Fruit fly (Drosophila melanogaster) whole organism, pupa: ENCODE results near the gene dmrt99B.
A peak's percentile ranks its signal among the peaks of the same experiment; 100 is the strongest.

Experiments used
- CG10348 ChIP-seq: fragments of 200-800 bp; sonication (Bioruptor generic); IDR thresholded peaks from 2 replicates; pipeline ENCODE4 v1.3.6; 2022; ENCODE audit warnings: missing biosample characterization, missing genetic modification characterization
- CG12605 ChIP-seq: fragments of 200-800 bp; sonication (Bioruptor generic); IDR thresholded peaks from 2 replicates; pipeline ENCODE4 v1.3.6; 2022; ENCODE audit warnings: missing biosample characterization, missing genetic modification characterization
- CG13204 ChIP-seq: fragments of 200-800 bp; sonication (Bioruptor generic); optimal IDR thresholded peaks from 2 replicates; lab custom pipeline; 2018; ENCODE audit warnings: missing biosample characterization, mild to moderate bottlenecking, missing genetic modification characterization, moderate library complexity
- CG14655 ChIP-seq: fragments of 200-800 bp; sonication (Bioruptor generic); optimal IDR thresholded peaks from 3 replicates; lab custom pipeline; 2017; ENCODE audit warnings: mild to moderate bottlenecking, missing biosample characterization, missing genetic modification reagents, missing genetic modification characterization
- CG15710 ChIP-seq: fragments of 200-800 bp; sonication (Bioruptor generic); optimal IDR thresholded peaks from 2 replicates; lab custom pipeline; 2018; ENCODE audit warnings: missing biosample characterization, mild to moderate bottlenecking, missing genetic modification characterization, moderate library complexity
- CG17806 ChIP-seq: fragments of 200-800 bp; sonication (Bioruptor generic); optimal IDR thresholded peaks from 2 replicates; lab custom pipeline; 2018; ENCODE audit warnings: missing biosample characterization, mild to moderate bottlenecking, missing genetic modification characterization, moderate library complexity
- CG32121 ChIP-seq: fragments of 200-800 bp; sonication (Bioruptor generic); IDR thresholded peaks from 2 replicates; pipeline ENCODE4 v1.3.6; 2022; ENCODE audit warnings: missing biosample characterization, missing genetic modification characterization
- CG34367 ChIP-seq: fragments of 200-800 bp; sonication (Bioruptor generic); optimal IDR thresholded peaks from 2 replicates; lab custom pipeline; 2018; ENCODE audit warnings: missing biosample characterization, mild to moderate bottlenecking, missing genetic modification characterization
- CG4496 ChIP-seq: fragments of 200-800 bp; sonication (Bioruptor generic); IDR thresholded peaks from 3 replicates; pipeline ENCODE4 v1.3.6; 2022; ENCODE audit warnings: missing biosample characterization, missing genetic modification characterization
- CG8159 ChIP-seq: fragments of 200-800 bp; sonication (Bioruptor generic); optimal IDR thresholded peaks from 3 replicates; lab custom pipeline; 2018; ENCODE audit warnings: missing biosample characterization, mild to moderate bottlenecking, missing genetic modification characterization, moderate library complexity
- CG8301 ChIP-seq: fragments of 200-800 bp; sonication (Bioruptor generic); optimal IDR thresholded peaks from 2 replicates; lab custom pipeline; 2018; ENCODE audit warnings: missing biosample characterization, mild to moderate bottlenecking, missing genetic modification characterization
- CG9948 ChIP-seq: fragments of 200-800 bp; sonication (Bioruptor generic); optimal IDR thresholded peaks from 2 replicates; lab custom pipeline; 2018; ENCODE audit warnings: missing biosample characterization, mild to moderate bottlenecking, missing genetic modification characterization, moderate library complexity
- D1 ChIP-seq: fragments of 200-800 bp; sonication (Bioruptor generic); optimal IDR thresholded peaks from 2 replicates; lab custom pipeline; 2018; ENCODE audit warnings: missing biosample characterization, mild to moderate bottlenecking, missing genetic modification characterization, moderate library complexity
- EcR ChIP-seq: fragments of 200-800 bp; sonication (Bioruptor generic); optimal IDR thresholded peaks from 3 replicates; lab custom pipeline; 2019; ENCODE audit warnings: missing biosample characterization, missing genetic modification characterization, mild to moderate bottlenecking, moderate library complexity, missing genetic modification reagents
- Ets98B ChIP-seq: fragments of 200-800 bp; sonication (Bioruptor generic); IDR thresholded peaks from 2 replicates; pipeline ENCODE4 v1.3.6; 2022; ENCODE audit warnings: missing biosample characterization, missing genetic modification characterization
- Pif1A ChIP-seq: fragments of 200-800 bp; sonication (Bioruptor generic); optimal IDR thresholded peaks from 3 replicates; lab custom pipeline; 2016; ENCODE audit warnings: missing biosample characterization, missing genetic modification characterization
- Pif1B ChIP-seq: fragments of 200-800 bp; sonication (Bioruptor generic); optimal IDR thresholded peaks from 3 replicates; lab custom pipeline; 2016; ENCODE audit warnings: missing biosample characterization, missing genetic modification characterization
- Snoo ChIP-seq: fragments of 200-800 bp; sonication (Bioruptor generic); optimal IDR thresholded peaks from 3 replicates; lab custom pipeline; 2017; ENCODE audit warnings: missing biosample characterization, mild to moderate bottlenecking, missing genetic modification characterization, inconsistent platforms
- fd96Ca ChIP-seq: fragments of 200-800 bp; sonication (Bioruptor generic); IDR thresholded peaks from 3 replicates; pipeline ENCODE4 v1.3.6; 2022; ENCODE audit warnings: missing biosample characterization, missing genetic modification characterization
- gl ChIP-seq: fragments of 200-800 bp; sonication (Bioruptor generic); optimal IDR thresholded peaks from 2 replicates; lab custom pipeline; 2018; ENCODE audit warnings: missing biosample characterization, mild to moderate bottlenecking, missing genetic modification characterization
- rn ChIP-seq: fragments of 200-800 bp; sonication (Bioruptor generic); IDR thresholded peaks from 2 replicates; pipeline ENCODE4 v1.3.6; 2022; ENCODE audit warnings: missing biosample characterization, missing genetic modification characterization

The dmrt99B gene

DNA sequence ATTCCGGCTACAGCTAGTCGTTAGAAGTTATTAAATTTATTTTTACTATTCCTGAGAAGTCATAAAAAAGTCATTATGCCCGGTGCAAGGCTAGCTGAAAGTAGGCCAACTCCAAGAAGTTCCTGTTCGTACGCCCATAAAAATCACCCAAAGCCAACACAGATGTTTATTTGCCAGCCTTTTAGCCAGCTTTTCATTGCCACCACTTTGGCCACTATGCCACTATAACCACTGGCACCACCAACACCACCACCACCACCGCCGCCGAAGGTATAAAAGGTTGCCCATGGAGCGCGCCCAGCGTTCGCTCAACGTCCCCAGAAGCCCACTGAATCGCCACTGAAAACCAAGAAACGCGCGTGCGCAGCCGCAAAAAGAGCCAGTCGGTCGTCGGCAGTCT lies 26.0 kb downstream of the dmrt99B start, which contains the start of gene CG15506:
TSS of gene CG15506 (plus strand) at position 301 of the 400 bp plus-strand sequence.
- TF ChIP-seq CG13204 (GFP tag; lab: Kevin White, UChicago) (no peak), Pif1A (GFP tag; lab: Kevin White, UChicago) (no peak), CG10348 (no peak), Ets98B (GFP tag; lab: Robert Waterston, UW) (no peak), Snoo (tag; lab: Kevin White, UChicago) (no peak), CG14655 (GFP tag; lab: Kevin White, UChicago) (no peak), gl (tag; lab: Kevin White, UChicago) (no peak), CG12605 (GFP tag; lab: Robert Waterston, UW) (no peak), rn (GFP tag; lab: Robert Waterston, UW) (no peak), CG34367 (no peak), CG4496 (GFP tag; lab: Robert Waterston, UW) (no peak), CG8301 (no peak), EcR (no peak), CG17806 (tag; lab: Kevin White, UChicago) (no peak), fd96Ca (GFP tag; lab: Robert Waterston, UW) (no peak), CG15710 (tag; lab: Kevin White, UChicago) (no peak), CG9948 (tag; lab: Kevin White, UChicago) (no peak), CG8159 (tag; lab: Kevin White, UChicago) (no peak), Pif1B (GFP tag; lab: Kevin White, UChicago) (no peak)

DNA sequence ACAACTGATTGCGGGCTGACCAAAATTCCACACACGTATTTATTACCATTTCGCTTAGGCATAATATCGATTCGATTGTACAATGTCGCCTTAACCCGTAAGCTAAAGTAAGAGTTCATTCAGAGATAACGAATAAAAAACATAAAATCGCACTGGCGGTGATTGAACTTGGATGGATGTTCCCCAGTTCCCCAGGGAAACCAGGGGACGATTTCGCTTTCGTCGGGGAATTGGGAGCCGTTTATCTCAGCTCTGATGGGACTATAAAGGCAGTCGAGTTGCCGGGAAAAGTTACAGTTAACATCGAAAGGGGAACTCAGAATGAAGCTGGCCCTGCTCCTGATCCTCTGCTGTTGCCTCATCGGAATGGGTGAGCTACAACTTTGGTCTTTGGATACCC lies 29.8 kb downstream of the dmrt99B start, which contains the start of gene CG34296:
TSS of gene CG34296 (plus strand) at position 301 of the 400 bp plus-strand sequence.
- TF ChIP-seq CG8159 (tag; lab: Kevin White, UChicago) (no peak), rn (GFP tag; lab: Robert Waterston, UW) (no peak), D1 (no peak), CG32121 (no peak), CG15710 (tag; lab: Kevin White, UChicago) (no peak), CG8301 (no peak), CG17806 (tag; lab: Kevin White, UChicago) (no peak), CG9948 (tag; lab: Kevin White, UChicago) (no peak), CG34367 (no peak), CG14655 (GFP tag; lab: Kevin White, UChicago) (no peak)

- TF ChIP-seq CG10348 = no peak
- TF ChIP-seq D1 = no peak
- peak; percentile 62; the same call in 1 of the 2 replicates for TF ChIP-seq CG12605 (GFP tag; lab: Robert Waterston, UW)
- TF ChIP-seq Ets98B (GFP tag; lab: Robert Waterston, UW) = peak; percentile 34; the same call in 1 of the 2 replicates
- no peak for TF ChIP-seq gl (tag; lab: Kevin White, UChicago)
- no peak for TF ChIP-seq CG9948 (tag; lab: Kevin White, UChicago)
- TF ChIP-seq CG4496 (GFP tag; lab: Robert Waterston, UW) = 0 out of 3 replicates have a peak, but pooled peaks have one; percentile 52
- TF ChIP-seq fd96Ca (GFP tag; lab: Robert Waterston, UW) = no peak
- no peak for TF ChIP-seq CG17806 (tag; lab: Kevin White, UChicago)
- no peak for TF ChIP-seq CG8159 (tag; lab: Kevin White, UChicago)
- no peak for TF ChIP-seq CG34367
- TF ChIP-seq Pif1B (GFP tag; lab: Kevin White, UChicago) = no peak
- no peak for TF ChIP-seq CG14655 (GFP tag; lab: Kevin White, UChicago)
- no peak for TF ChIP-seq Pif1A (GFP tag; lab: Kevin White, UChicago)
- no peak for TF ChIP-seq CG13204 (GFP tag; lab: Kevin White, UChicago)
- no peak for TF ChIP-seq rn (GFP tag; lab: Robert Waterston, UW)
- TF ChIP-seq CG32121 = no peak
- no peak for TF ChIP-seq Snoo (tag; lab: Kevin White, UChicago)
- TF ChIP-seq EcR = peak; percentile 24
- TF ChIP-seq CG15710 (tag; lab: Kevin White, UChicago) = no peak
- TF ChIP-seq CG8301 = no peak
Measured at dm6 chr3R:29723048-29723656, 30.8 kb downstream of the dmrt99B start, which contains the start of gene Pcd. Gene Pcd (plus strand): TSS chr3R:29723163.

- no peak for TF ChIP-seq CG10348
- TF ChIP-seq CG9948 (tag; lab: Kevin White, UChicago) = no peak
- no peak for TF ChIP-seq CG13204 (GFP tag; lab: Kevin White, UChicago)
- TF ChIP-seq rn (GFP tag; lab: Robert Waterston, UW) = no peak
- no peak for TF ChIP-seq CG12605 (GFP tag; lab: Robert Waterston, UW)
- no peak for TF ChIP-seq CG15710 (tag; lab: Kevin White, UChicago)
- TF ChIP-seq fd96Ca (GFP tag; lab: Robert Waterston, UW) = no peak
- no peak for TF ChIP-seq D1
- no peak for TF ChIP-seq CG14655 (GFP tag; lab: Kevin White, UChicago)
- no peak for TF ChIP-seq Ets98B (GFP tag; lab: Robert Waterston, UW)
- TF ChIP-seq Snoo (tag; lab: Kevin White, UChicago) = no peak
- no peak for TF ChIP-seq gl (tag; lab: Kevin White, UChicago)
- TF ChIP-seq CG32121 = no peak
- no peak for TF ChIP-seq CG4496 (GFP tag; lab: Robert Waterston, UW)
- no peak for TF ChIP-seq CG8301
- TF ChIP-seq EcR = no peak
Measured at dm6 chr3R:29724745-29725144, 32.4 kb downstream of the dmrt99B start, which contains the start of the genes Naa40 and CG18731. Gene Naa40 (minus strand): TSS chr3R:29724950. Gene CG18731 (plus strand): TSS chr3R:29725027.

DNA sequence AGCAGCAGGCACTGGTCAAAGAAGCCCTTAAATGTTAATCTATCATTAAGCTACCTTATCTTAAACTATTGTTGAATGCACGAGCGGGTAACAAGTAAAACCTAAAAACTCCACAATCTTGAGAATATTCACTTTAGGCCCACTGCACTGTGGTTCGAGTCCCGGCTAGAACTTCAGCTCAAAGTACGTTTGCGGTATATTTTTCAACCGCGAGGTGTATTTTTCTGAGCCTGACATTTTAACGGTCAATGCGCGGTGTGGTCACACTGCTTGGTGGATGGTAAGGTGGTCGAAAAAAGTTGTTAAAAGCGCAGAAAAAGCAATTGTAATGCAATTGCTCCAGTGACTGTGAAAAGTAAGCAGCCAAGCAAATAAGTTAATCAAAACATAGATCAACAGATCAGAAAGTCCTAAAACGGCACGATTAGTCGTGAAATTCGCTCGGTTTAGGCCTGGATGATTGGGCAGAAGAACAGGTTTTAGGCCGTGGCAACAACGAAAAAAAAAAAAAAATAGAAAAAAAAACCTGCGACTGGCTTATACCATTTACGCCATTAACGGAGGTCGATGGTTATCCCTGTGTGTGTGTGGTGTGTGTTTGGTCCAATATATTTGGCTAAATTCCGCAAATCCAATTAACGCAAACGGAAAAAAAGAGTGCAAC lies 33.3 kb downstream of the dmrt99B start, which contains the start of gene Kul:
TSS of gene Kul (plus strand) at position 254 of the 664 bp plus-strand sequence.
- TF ChIP-seq CG14655 (GFP tag; lab: Kevin White, UChicago) (no peak), CG8301 (peak; percentile 50), Snoo (tag; lab: Kevin White, UChicago) (peak; percentile 61), CG15710 (tag; lab: Kevin White, UChicago) (peak; percentile 23), CG32121 (peak; percentile 57; the same call in 1 of the 2 replicates), CG4496 (GFP tag; lab: Robert Waterston, UW) (peak; percentile 56; the same call in 2 of the 3 replicates), CG17806 (tag; lab: Kevin White, UChicago) (peak; percentile 18), gl (tag; lab: Kevin White, UChicago) (peak; percentile 67), CG13204 (GFP tag; lab: Kevin White, UChicago) (no peak), CG8159 (tag; lab: Kevin White, UChicago) (peak; percentile 40), CG10348 (no peak), EcR (no peak), CG9948 (tag; lab: Kevin White, UChicago) (no peak), Pif1A (GFP tag; lab: Kevin White, UChicago) (no peak), Pif1B (GFP tag; lab: Kevin White, UChicago) (no peak), rn (GFP tag; lab: Robert Waterston, UW) (peak; percentile 19; the same call in 1 of the 2 replicates), fd96Ca (GFP tag; lab: Robert Waterston, UW) (peak; percentile 49; the same call in 1 of the 3 replicates), CG12605 (GFP tag; lab: Robert Waterston, UW) (peak; percentile 18; the same call in 1 of the 2 replicates), D1 (no peak), Ets98B (GFP tag; lab: Robert Waterston, UW) (peak; percentile 34), CG34367 (peak; percentile 28)
- TF ChIP-seq, all 21 proteins: peak for 13
